Worm (Caenorhabditis elegans) whole organism, L2 larva: ENCODE data around the gene anat-1.

Experiments used
- C34F6.9 ChIP-seq: fragments of 150-350 bp; optimal IDR thresholded peaks from 2 replicates; lab custom pipeline; 2014; ENCODE audit warnings: missing biosample characterization, missing genetic modification characterization
- F13H6.1 ChIP-seq: sonication (generic microtip); optimal IDR thresholded peaks from 2 replicates; lab custom pipeline; 2016; ENCODE audit warnings: missing genetic modification characterization, missing compliant biosample characterization
- R02D3.7 ChIP-seq: fragments of 150-350 bp; optimal IDR thresholded peaks from 2 replicates; lab custom pipeline; 2014; ENCODE audit warnings: missing biosample characterization, missing genetic modification characterization
- Y55F3AM.14 ChIP-seq: fragments of 200-800 bp; sonication (Bioruptor generic); optimal IDR thresholded peaks from 2 replicates; lab custom pipeline; 2018; ENCODE audit warnings: mild to moderate bottlenecking, missing genetic modification characterization, missing compliant biosample characterization
- ZK546.5 ChIP-seq: sonication (generic microtip); optimal IDR thresholded peaks from 2 replicates; lab custom pipeline; 2017; ENCODE audit warnings: missing biosample characterization, missing genetic modification characterization
- ama-1 ChIP-seq: fragments of 150-350 bp; optimal IDR thresholded peaks from 2 replicates; lab custom pipeline; 2018; ENCODE audit warnings: inconsistent platforms
- ceh-16 ChIP-seq: fragments of 150-350 bp; optimal IDR thresholded peaks from 2 replicates; lab custom pipeline; 2014; ENCODE audit warnings: missing biosample characterization, missing genetic modification characterization
- ceh-82 ChIP-seq: fragments of 150-350 bp; optimal IDR thresholded peaks from 2 replicates; lab custom pipeline; 2014; ENCODE audit warnings: missing biosample characterization, missing genetic modification characterization
- crh-2 ChIP-seq: sonication (generic microtip); optimal IDR thresholded peaks from 2 replicates; lab custom pipeline; 2017; ENCODE audit warnings: missing biosample characterization, missing genetic modification characterization
- egl-27 ChIP-seq: sonication (generic microtip); optimal IDR thresholded peaks from 3 replicates; lab custom pipeline; 2017; ENCODE audit warnings: missing biosample characterization, missing genetic modification reagents, missing genetic modification characterization
- fos-1 ChIP-seq: fragments of 150-350 bp; optimal IDR thresholded peaks from 2 replicates; lab custom pipeline; 2014; ENCODE audit warnings: missing biosample characterization, missing genetic modification characterization
- gmeb-1 ChIP-seq: fragments of 150-350 bp; optimal IDR thresholded peaks from 2 replicates; lab custom pipeline; 2014; ENCODE audit warnings: missing biosample characterization, missing genetic modification characterization
- lin-11 ChIP-seq: fragments of 150-350 bp; sonication (generic microtip); optimal IDR thresholded peaks from 2 replicates; lab custom pipeline; 2014; ENCODE audit warnings: missing biosample characterization, missing genetic modification characterization, inconsistent platforms, mixed read lengths
- lin-13 ChIP-seq: fragments of 150-350 bp; optimal IDR thresholded peaks from 2 replicates; lab custom pipeline; 2014; ENCODE audit warnings: missing biosample characterization, missing genetic modification reagents, missing genetic modification characterization
- lin-39 ChIP-seq: fragments of 150-350 bp; optimal IDR thresholded peaks from 2 replicates; lab custom pipeline; 2014; ENCODE audit warnings: missing biosample characterization, missing genetic modification reagents, missing genetic modification characterization
- lsy-2 ChIP-seq, 2 experiments: fragments of 150-350 bp in 1 of 2; sonication (generic microtip) in 1 of 2; optimal IDR thresholded peaks; 2 replicates each; lab custom pipeline; 2014 to 2017; ENCODE audit warnings: missing biosample characterization in 2 of 2, missing genetic modification characterization in 2 of 2
- mab-5 ChIP-seq: fragments of 150-350 bp; optimal IDR thresholded peaks from 2 replicates; lab custom pipeline; 2014; ENCODE audit warnings: missing biosample characterization, missing genetic modification characterization
- mbf-1 ChIP-seq: sonication (generic microtip); optimal IDR thresholded peaks from 2 replicates; lab custom pipeline; 2017; ENCODE audit warnings: missing biosample characterization, missing genetic modification characterization
- nhr-10 ChIP-seq: sonication (generic microtip); optimal IDR thresholded peaks from 2 replicates; lab custom pipeline; 2017; ENCODE audit warnings: missing biosample characterization, missing genetic modification characterization
- nhr-12 ChIP-seq: fragments of 150-350 bp; optimal IDR thresholded peaks from 2 replicates; lab custom pipeline; 2014; ENCODE audit warnings: missing biosample characterization, missing genetic modification characterization
- nhr-129 ChIP-seq: fragments of 150-350 bp; optimal IDR thresholded peaks from 2 replicates; lab custom pipeline; 2014; ENCODE audit warnings: missing biosample characterization, missing genetic modification characterization
- nhr-23 ChIP-seq: fragments of 150-350 bp; optimal IDR thresholded peaks from 2 replicates; lab custom pipeline; 2014; ENCODE audit warnings: missing biosample characterization, missing genetic modification reagents, missing genetic modification characterization
- nhr-237 ChIP-seq: fragments of 150-350 bp; optimal IDR thresholded peaks from 2 replicates; lab custom pipeline; 2014; ENCODE audit warnings: missing biosample characterization, missing genetic modification characterization
- nhr-25 ChIP-seq: fragments of 150-350 bp; sonication (generic microtip); optimal IDR thresholded peaks from 3 replicates; lab custom pipeline; 2014; ENCODE audit warnings: missing biosample characterization, missing genetic modification characterization
- nhr-6 ChIP-seq: fragments of 150-350 bp; optimal IDR thresholded peaks from 2 replicates; lab custom pipeline; 2014; ENCODE audit warnings: missing biosample characterization, missing genetic modification characterization
- nhr-77 ChIP-seq: fragments of 150-350 bp; optimal IDR thresholded peaks from 2 replicates; lab custom pipeline; 2014; ENCODE audit warnings: missing biosample characterization, missing genetic modification characterization
- peb-1 ChIP-seq: fragments of 150-350 bp; optimal IDR thresholded peaks from 2 replicates; lab custom pipeline; 2014; ENCODE audit warnings: missing biosample characterization, missing genetic modification characterization
- sem-4 ChIP-seq: fragments of 150-350 bp; optimal IDR thresholded peaks from 2 replicates; lab custom pipeline; 2014; ENCODE audit warnings: missing biosample characterization, missing genetic modification reagents, missing genetic modification characterization
- skn-1 ChIP-seq: sonication (generic microtip); optimal IDR thresholded peaks from 2 replicates; lab custom pipeline; 2017; ENCODE audit warnings: missing biosample characterization, missing genetic modification characterization
- sma-3 ChIP-seq: sonication (generic microtip); optimal IDR thresholded peaks from 2 replicates; lab custom pipeline; 2016; ENCODE audit warnings: missing genetic modification reagents, missing genetic modification characterization, missing compliant biosample characterization
- sma-9 ChIP-seq, 2 experiments: fragments of 150-350 bp in 1 of 2; sonication (generic microtip) in 1 of 2; optimal IDR thresholded peaks; 2 replicates each; lab custom pipeline; 2014 to 2016; ENCODE audit warnings: missing genetic modification characterization in 2 of 2, mild to moderate bottlenecking in 1 of 2, missing biosample characterization in 1 of 2, missing compliant biosample characterization in 1 of 2, missing genetic modification reagents in 1 of 2, moderate library complexity in 1 of 2
- snpc-4 ChIP-seq: fragments of 150-350 bp; optimal IDR thresholded peaks from 2 replicates; lab custom pipeline; 2014; ENCODE audit warnings: missing biosample characterization, missing genetic modification characterization
- unc-39 ChIP-seq: fragments of 150-350 bp; optimal IDR thresholded peaks from 2 replicates; lab custom pipeline; 2014; ENCODE audit warnings: missing biosample characterization, missing genetic modification characterization
- unc-55 ChIP-seq: fragments of 150-350 bp; sonication (generic microtip); optimal IDR thresholded peaks from 3 replicates; lab custom pipeline; 2014; ENCODE audit warnings: missing biosample characterization, missing genetic modification reagents, missing genetic modification characterization
- zag-1 ChIP-seq: fragments of 150-350 bp; optimal IDR thresholded peaks from 2 replicates; lab custom pipeline; 2014; ENCODE audit warnings: missing biosample characterization, missing genetic modification characterization
- ztf-1 ChIP-seq: fragments of 200-800 bp; sonication (Bioruptor generic); conservative IDR thresholded peaks from 2 replicates; pipeline ENCODE4 v1.3.6; 2022; ENCODE audit warnings: missing genetic modification characterization, missing compliant biosample characterization
- ztf-11 ChIP-seq: sonication (generic microtip); optimal IDR thresholded peaks from 2 replicates; lab custom pipeline; 2017; ENCODE audit warnings: missing biosample characterization, missing genetic modification characterization

The anat-1 gene

DNA sequence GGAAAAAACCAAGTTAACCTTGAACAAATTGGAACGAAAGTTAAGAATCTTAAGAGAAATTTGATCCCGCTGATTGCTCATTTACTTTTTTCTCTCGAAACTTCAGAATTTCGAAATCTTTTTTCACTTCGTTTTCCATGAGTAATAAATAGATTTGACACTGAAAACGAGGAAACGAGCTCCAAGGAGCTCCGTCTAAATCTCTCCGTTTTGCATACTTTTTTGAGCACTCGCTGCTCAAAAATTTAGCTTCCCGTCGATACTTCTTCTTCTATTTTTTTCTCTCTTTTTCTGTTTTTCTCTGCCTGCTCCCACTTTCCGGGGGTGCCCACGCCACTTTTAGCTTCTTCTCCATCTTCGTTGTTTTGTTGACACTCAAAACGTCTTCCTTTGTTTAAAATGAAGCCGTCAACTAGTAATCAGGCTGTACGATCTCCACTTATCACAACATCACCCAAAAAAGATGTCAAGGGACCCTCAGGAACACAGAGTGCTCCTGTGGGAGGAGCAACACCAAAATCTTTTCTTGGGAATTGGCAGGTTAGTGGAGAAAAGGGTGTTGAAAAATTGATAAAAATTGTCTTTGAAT, 35.9 kb downstream of the anat-1 start, which contains the start of gene C17H12.10 (continued):
- TF ChIP-seq mbf-1 (tag; lab: Kevin White, UChicago) (no peak), mab-5 (no peak), ZK546.5 (no peak), nhr-10 (tag; lab: Kevin White, UChicago) (no peak), nhr-25 (tag; lab: Kevin White, UChicago) (no peak), unc-55 (GFP tag; lab: Kevin White, UChicago) (peak; percentile 77), snpc-4 (tag; lab: Kevin White, UChicago) (no peak), nhr-23 (no peak)

DNA sequence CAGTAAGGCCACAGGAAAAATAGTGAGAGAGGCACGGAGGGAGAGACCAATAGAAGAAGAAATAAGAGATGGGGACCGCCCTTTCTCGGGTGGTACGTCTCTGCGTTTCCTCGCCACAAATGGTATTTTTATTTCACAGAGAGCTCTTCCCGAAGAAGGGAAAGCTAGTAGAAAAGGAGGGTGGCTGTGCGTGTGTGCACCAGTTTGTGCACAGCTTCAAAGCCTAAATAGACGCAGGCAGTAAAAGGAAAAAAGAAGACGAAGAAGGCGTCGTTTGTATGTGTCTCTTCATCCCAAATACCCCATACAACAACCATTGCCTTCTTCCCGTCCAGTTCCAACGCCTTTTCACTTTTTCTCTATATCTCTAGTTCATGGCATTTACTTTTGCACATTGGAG, 39.1 kb downstream of the anat-1 start:
- TF ChIP-seq nhr-6 (tag; lab: Kevin White, UChicago) (peak; percentile 35), crh-2 (tag; lab: Kevin White, UChicago) (peak; percentile 68), lin-11 (peak; percentile 27), ama-1 (lab: Kevin White, UChicago) (no peak), sem-4 (tag; lab: Kevin White, UChicago) (peak; percentile 19), fos-1 (tag; lab: Kevin White, UChicago) (no peak), ceh-82 (tag; lab: Kevin White, UChicago) (peak; percentile 54), unc-55 (GFP tag; lab: Kevin White, UChicago) (peak; percentile 91), egl-27 (tag; lab: Kevin White, UChicago) (no peak), sma-9 (GFP tag; optimal IDR thresholded peaks at IDR 0.05; lab: Kevin White, UChicago) (peak; percentile 42), sma-9 (tag; optimal IDR thresholded peaks at IDR 0.05; lab: Kevin White, UChicago) (no peak), lsy-2 (tag; optimal IDR thresholded peaks at IDR 0.05; lab: Kevin White, UChicago) (peak; percentile 53 to 66), Y55F3AM.14 (GFP tag; lab: Kevin White, UChicago) (peak; percentile 29), mbf-1 (tag; lab: Kevin White, UChicago) (no peak), C34F6.9 (tag; lab: Kevin White, UChicago) (peak; percentile 74), lin-13 (GFP tag; lab: Kevin White, UChicago) (peak; percentile 53), ZK546.5 (no peak), lin-39 (tag; lab: Kevin White, UChicago) (no peak), sma-3 (GFP tag; lab: Kevin White, UChicago) (no peak), mab-5 (peak; percentile 14), snpc-4 (tag; lab: Kevin White, UChicago) (peak; percentile 5), F13H6.1 (peak; percentile 74), nhr-129 (tag; lab: Kevin White, UChicago) (peak; percentile 62), ztf-11 (tag; lab: Kevin White, UChicago) (no peak), gmeb-1 (tag; lab: Kevin White, UChicago) (no peak), ztf-1 (GFP tag; lab: Robert Waterston, UW) (no peak), nhr-77 (no peak), zag-1 (peak; percentile 78), ceh-16 (no peak)
- TF ChIP-seq, all 48 proteins: peak for 16

DNA sequence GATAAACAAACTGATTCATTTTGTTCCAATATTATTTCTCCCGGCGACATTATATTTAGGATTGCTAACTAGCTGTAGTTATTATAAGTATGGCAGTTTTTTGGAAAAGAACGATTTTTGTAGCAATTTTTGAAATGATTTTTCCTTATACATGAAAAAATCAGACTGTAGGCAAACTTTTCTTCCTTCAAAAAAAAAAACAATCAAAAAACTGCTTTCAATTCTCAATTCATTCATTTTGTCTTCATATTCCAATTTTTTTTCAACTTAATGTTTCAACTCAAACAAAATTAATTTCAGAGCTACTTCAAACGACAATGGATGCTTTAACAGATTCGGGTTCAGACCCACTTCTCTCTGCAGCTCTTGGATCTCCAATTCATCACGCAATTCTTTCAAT, 41.2 kb downstream of the anat-1 start, which contains the start of gene ceh-48:
Gene ceh-48, plus strand, starts transcription at position 301 of the 400 bp plus-strand sequence.
- no peak for TF ChIP-seq sma-3 (GFP tag; lab: Kevin White, UChicago)
- TF ChIP-seq crh-2 (tag; lab: Kevin White, UChicago), result no peak
- no peak for TF ChIP-seq nhr-12 (tag; lab: Kevin White, UChicago)
- TF ChIP-seq nhr-23, result no peak
- no peak for TF ChIP-seq ceh-16
- TF ChIP-seq ama-1 (lab: Kevin White, UChicago), result no peak
- no peak for TF ChIP-seq nhr-10 (tag; lab: Kevin White, UChicago)
- TF ChIP-seq fos-1 (tag; lab: Kevin White, UChicago), result no peak
- TF ChIP-seq sem-4 (tag; lab: Kevin White, UChicago), result no peak
- no peak for TF ChIP-seq peb-1 (tag; lab: Kevin White, UChicago)
- no peak for TF ChIP-seq ztf-1 (GFP tag; lab: Robert Waterston, UW)

DNA sequence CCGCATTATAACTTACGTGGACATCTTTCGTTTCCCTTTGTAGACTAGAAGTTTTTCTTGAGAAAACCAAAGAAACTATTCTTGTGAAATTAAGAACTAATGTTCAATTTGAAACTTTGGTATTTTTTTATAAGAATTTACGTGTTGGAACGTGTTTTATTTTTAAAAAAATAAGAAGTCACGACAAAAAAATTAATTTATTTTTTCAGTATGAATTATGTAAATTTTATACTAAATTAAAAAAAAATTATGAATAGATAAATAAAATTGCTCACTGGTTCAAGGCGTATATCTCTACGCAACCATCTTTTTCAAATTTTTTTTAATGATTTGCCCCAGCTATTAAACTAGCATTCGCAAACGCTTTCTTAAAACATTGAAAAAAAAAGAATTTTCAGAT, 46.9 kb downstream of the anat-1 start, which contains the start of gene C17H12.5:
Gene C17H12.5, minus strand, starts transcription at position 101 of the 400 bp plus-strand sequence.
- TF ChIP-seq crh-2 (tag; lab: Kevin White, UChicago) (no peak), nhr-237 (tag; lab: Kevin White, UChicago) (no peak), sma-3 (GFP tag; lab: Kevin White, UChicago) (no peak), nhr-25 (tag; lab: Kevin White, UChicago) (no peak), skn-1 (tag; lab: Kevin White, UChicago) (no peak), ceh-16 (no peak), lin-39 (tag; lab: Kevin White, UChicago) (no peak), mbf-1 (tag; lab: Kevin White, UChicago) (no peak), unc-39 (tag; lab: Kevin White, UChicago) (no peak), R02D3.7 (no peak)
- TF ChIP-seq, all 48 proteins: peak for 0
